Worm (Caenorhabditis elegans): ENCODE data around the gene jtr-1.

The jtr-1 gene

DNA sequence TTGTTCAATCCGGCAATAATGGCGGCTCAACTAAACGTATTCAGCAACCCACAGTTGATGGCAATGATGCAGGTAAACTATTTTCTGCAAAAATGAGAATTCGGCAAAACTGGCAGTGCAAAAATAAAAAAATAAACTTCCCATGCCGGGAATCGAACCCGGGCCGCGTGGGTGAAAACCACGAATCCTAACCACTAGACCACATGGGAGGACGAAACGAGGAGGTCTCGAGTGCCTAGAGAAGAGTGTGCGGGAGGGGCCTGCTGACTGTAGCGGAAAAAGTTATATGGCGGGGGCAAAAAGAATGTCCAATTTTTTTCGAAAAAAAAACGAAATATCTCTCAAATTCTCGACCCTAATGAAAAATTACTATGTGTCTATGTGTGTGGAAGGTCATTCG, 32.6 kb upstream of the jtr-1 start (continued):
- TF ChIP-seq spr-3 (GFP tag; optimal IDR thresholded peaks at IDR 0.05): no peak
- no peak for TF ChIP-seq dpl-1 (GFP tag; optimal IDR thresholded peaks at IDR 0.05)
- TF ChIP-seq ztf-7 (tag; optimal IDR thresholded peaks at IDR 0.05): no peak
- TF ChIP-seq mes-2 (tag; optimal IDR thresholded peaks at IDR 0.05; ENCODE audit: poor library complexity, severe bottlenecking): peak; percentile 56
- TF ChIP-seq Y5F2A.4 (GFP tag; optimal IDR thresholded peaks at IDR 0.05): peak; percentile 5
- no peak for TF ChIP-seq saeg-2 (GFP tag; IDR thresholded peaks at IDR 0.05)
- no peak for TF ChIP-seq nhr-6 (tag; optimal IDR thresholded peaks at IDR 0.05)
- TF ChIP-seq egl-43 (GFP tag; IDR thresholded peaks at IDR 0.05): peak; percentile 85
- TF ChIP-seq daf-12 (tag; optimal IDR thresholded peaks at IDR 0.05): no peak
- no peak for TF ChIP-seq ceh-28 (tag; optimal IDR thresholded peaks at IDR 0.05)
- peak; percentile 68 for TF ChIP-seq pha-4 (GFP tag; IDR thresholded peaks at IDR 0.05)
- no peak for TF ChIP-seq pha-4 (tag; optimal IDR thresholded peaks at IDR 0.05)
- no peak for TF ChIP-seq nhr-25 (tag; optimal IDR thresholded peaks at IDR 0.05; ENCODE audit: borderline replicate concordance, insufficient read depth)
- no peak for TF ChIP-seq nhr-237 (tag; optimal IDR thresholded peaks at IDR 0.05)
- no peak for TF ChIP-seq snpc-4 (tag; optimal IDR thresholded peaks at IDR 0.05)
- TF ChIP-seq nhr-111 (GFP tag; optimal IDR thresholded peaks at IDR 0.05): no peak
- TF ChIP-seq daf-16 (GFP tag; optimal IDR thresholded peaks at IDR 0.05): peak in 1 of 2 experiments; percentile 13
- peak; percentile 4 for TF ChIP-seq daf-16 (tag; optimal IDR thresholded peaks at IDR 0.05)
- TF ChIP-seq F44E2.7 (GFP tag; IDR thresholded peaks at IDR 0.05): no peak
- TF ChIP-seq pqm-1 (tag; optimal IDR thresholded peaks at IDR 0.05): no peak
- TF ChIP-seq zip-11 (GFP tag; IDR thresholded peaks at IDR 0.05): peak; percentile 8; the same call in 1 of the 2 replicates
- no peak for TF ChIP-seq ZK546.5 (tag; optimal IDR thresholded peaks at IDR 0.05)
- TF ChIP-seq lin-39 (tag; optimal IDR thresholded peaks at IDR 0.05): no peak
- 0 out of 2 replicates have a peak, but pooled peaks have one; percentile 50 for TF ChIP-seq F26F4.8 (GFP tag; conservative IDR thresholded peaks at IDR 0.05)
- no peak for TF ChIP-seq Y105C5A.15 (GFP tag; IDR thresholded peaks at IDR 0.05)
- TF ChIP-seq mxl-2 (GFP tag; conservative IDR thresholded peaks at IDR 0.05): no peak
- peak; percentile 47; the same call in 1 of the 2 replicates for TF ChIP-seq set-16 (GFP tag; IDR thresholded peaks at IDR 0.05)
- 0 out of 2 replicates have a peak, but pooled peaks have one; percentile 23 for TF ChIP-seq lin-1 (GFP tag; IDR thresholded peaks at IDR 0.05)
- peak; percentile 39 for TF ChIP-seq mxl-3 (GFP tag; optimal IDR thresholded peaks at IDR 0.05)
- no peak for TF ChIP-seq unc-39 (tag; optimal IDR thresholded peaks at IDR 0.05)
- TF ChIP-seq dmd-8 (GFP tag; IDR thresholded peaks at IDR 0.05): peak; percentile 81; the same call in 1 of the 2 replicates
- TF ChIP-seq aly-2 (tag; optimal IDR thresholded peaks at IDR 0.05): no peak
- TF ChIP-seq lir-3 (tag; optimal IDR thresholded peaks at IDR 0.05): no peak
- no peak for TF ChIP-seq ztf-11 (tag; optimal IDR thresholded peaks at IDR 0.05)
- TF ChIP-seq Y75B8A.6 (GFP tag; IDR thresholded peaks at IDR 0.05): no peak
- no peak for TF ChIP-seq zip-2 (tag; optimal IDR thresholded peaks at IDR 0.05)
- TF ChIP-seq ama-1 (optimal IDR thresholded peaks at IDR 0.05): no peak
- TF ChIP-seq lin-38 (GFP tag; IDR thresholded peaks at IDR 0.05): peak; percentile 65
- TF ChIP-seq php-3 (GFP tag; IDR thresholded peaks at IDR 0.05): no peak; the same call in 1 of the 2 replicates
- peak; percentile 62 for TF ChIP-seq sdz-12 (GFP tag; optimal IDR thresholded peaks at IDR 0.05)
- peak; percentile 80 for TF ChIP-seq madf-9 (GFP tag; conservative IDR thresholded peaks at IDR 0.05)
- TF ChIP-seq nhr-41 (GFP tag; IDR thresholded peaks at IDR 0.05): peak; percentile 69
- 0 out of 2 replicates have a peak, but pooled peaks have one; percentile 26 for TF ChIP-seq ceh-44 (GFP tag; IDR thresholded peaks at IDR 0.05)
- peak; percentile 38 for TF ChIP-seq dve-1 (tag; optimal IDR thresholded peaks at IDR 0.05; ENCODE audit: insufficient read depth)
- TF ChIP-seq fos-1 (tag; optimal IDR thresholded peaks at IDR 0.05): no peak
- TF ChIP-seq ctbp-1 (GFP tag; IDR thresholded peaks at IDR 0.05): peak; percentile 48; the same call in 1 of the 2 replicates
- peak; percentile 5 for TF ChIP-seq spr-1 (tag; optimal IDR thresholded peaks at IDR 0.05)
- peak; percentile 83 for TF ChIP-seq hmg-1.1 (GFP tag; IDR thresholded peaks at IDR 0.05)
- peak; percentile 36 for TF ChIP-seq nhr-102 (tag; optimal IDR thresholded peaks at IDR 0.05)
- no peak for TF ChIP-seq R02D3.7 (tag; optimal IDR thresholded peaks at IDR 0.05)
- no peak for TF ChIP-seq jun-1 (tag; optimal IDR thresholded peaks at IDR 0.05)
- TF ChIP-seq cey-2 (tag; optimal IDR thresholded peaks at IDR 0.05; ENCODE audit: borderline replicate concordance, insufficient read depth): no peak

Data from whole organism, L4 larva.